Worm (Caenorhabditis elegans): Measurements from ENCODE around the gene ZC373.2.
A peak's percentile ranks its signal among the peaks of the same experiment; 100 is the strongest.

ZC373.2 gene

ce11 chrX:10084050-10084672 lies 25.9 kb upstream of the ZC373.2 start, which contains the start of gene W07E11.1:
Gene W07E11.1, plus strand, starts transcription at chrX:10084622.
- TF ChIP-seq F13H6.1 (tag; optimal IDR thresholded peaks at IDR 0.05), result peak; percentile 87
- TF ChIP-seq lsy-2 (tag; optimal IDR thresholded peaks at IDR 0.05), result peak in 1 of 2 experiments; percentile 21
- peak; percentile 79 for TF ChIP-seq crh-2 (tag; optimal IDR thresholded peaks at IDR 0.05)
- TF ChIP-seq nhr-21 (tag; optimal IDR thresholded peaks at IDR 0.05), result peak; percentile 63
- peak; percentile 73 for TF ChIP-seq sma-3 (GFP tag; optimal IDR thresholded peaks at IDR 0.05)
- peak; percentile 39 for TF ChIP-seq fos-1 (tag; optimal IDR thresholded peaks at IDR 0.05)
- TF ChIP-seq nhr-77 (tag; optimal IDR thresholded peaks at IDR 0.05), result no peak
- peak; percentile 85 for TF ChIP-seq sma-9 (GFP tag; optimal IDR thresholded peaks at IDR 0.05)
- no peak for TF ChIP-seq sma-9 (tag; optimal IDR thresholded peaks at IDR 0.05)
- no peak for TF ChIP-seq C34F6.9 (tag; optimal IDR thresholded peaks at IDR 0.05)
- TF ChIP-seq nhr-129 (tag; optimal IDR thresholded peaks at IDR 0.05), result peak; percentile 21
- peak in 1 of 2 experiments; percentile 20 for TF ChIP-seq mdl-1 (tag; optimal IDR thresholded peaks at IDR 0.05)
- TF ChIP-seq gmeb-1 (tag; optimal IDR thresholded peaks at IDR 0.05), result peak; percentile 40
- TF ChIP-seq nhr-11 (tag; optimal IDR thresholded peaks at IDR 0.05), result no peak

ce11 chrX:10083272-10083671 lies 25.0 kb upstream of the ZC373.2 start:
- TF ChIP-seq ceh-16 (tag; optimal IDR thresholded peaks at IDR 0.05) (peak; percentile 18), egl-27 (tag; optimal IDR thresholded peaks at IDR 0.05) (no peak)

ce11 chrX:10081077-10081476 lies 22.8 kb upstream of the ZC373.2 start:
- TF ChIP-seq mab-5 (tag; optimal IDR thresholded peaks at IDR 0.05) (peak; percentile 58), unc-55 (GFP tag; optimal IDR thresholded peaks at IDR 0.05) (peak; percentile 92), nhr-77 (tag; optimal IDR thresholded peaks at IDR 0.05) (no peak)

ce11 chrX:10079230-10079629 lies 21.0 kb upstream of the ZC373.2 start:
- TF ChIP-seq peb-1 (tag; optimal IDR thresholded peaks at IDR 0.05) (no peak), sma-9 (GFP tag; optimal IDR thresholded peaks at IDR 0.05) (no peak), sma-9 (tag; optimal IDR thresholded peaks at IDR 0.05) (no peak), mbf-1 (tag; optimal IDR thresholded peaks at IDR 0.05) (no peak), snpc-4 (tag; optimal IDR thresholded peaks at IDR 0.05) (no peak), unc-55 (GFP tag; optimal IDR thresholded peaks at IDR 0.05) (peak; percentile 36)

- TF ChIP-seq egl-27 (tag; optimal IDR thresholded peaks at IDR 0.05) (peak; percentile 29), aly-2 (tag; optimal IDR thresholded peaks at IDR 0.05) (no peak), ceh-16 (tag; optimal IDR thresholded peaks at IDR 0.05) (no peak), F13H6.1 (tag; optimal IDR thresholded peaks at IDR 0.05) (no peak), gmeb-1 (tag; optimal IDR thresholded peaks at IDR 0.05) (no peak), lin-39 (tag; optimal IDR thresholded peaks at IDR 0.05) (no peak), ztf-4 (tag; optimal IDR thresholded peaks at IDR 0.05) (no peak)
Observed at ce11 chrX:10078637-10079036, 20.4 kb upstream of the ZC373.2 start.

ce11 chrX:10078089-10078488 lies 19.9 kb upstream of the ZC373.2 start:
- TF ChIP-seq zag-1 (tag; optimal IDR thresholded peaks at IDR 0.05), result no peak

- TF ChIP-seq lsy-2 (tag; optimal IDR thresholded peaks at IDR 0.05), result no peak
- TF ChIP-seq nhr-6 (tag; optimal IDR thresholded peaks at IDR 0.05), result no peak
- no peak for TF ChIP-seq ztf-4 (tag; optimal IDR thresholded peaks at IDR 0.05)
- TF ChIP-seq skn-1 (tag; optimal IDR thresholded peaks at IDR 0.05), result no peak
- no peak for TF ChIP-seq ceh-82 (tag; optimal IDR thresholded peaks at IDR 0.05)
- TF ChIP-seq blmp-1 (tag; optimal IDR thresholded peaks at IDR 0.05; ENCODE audit: insufficient read depth), result no peak
Observed at ce11 chrX:10077297-10077696, 19.1 kb upstream of the ZC373.2 start, which contains the start of gene col-176. Gene col-176, plus strand, starts transcription at chrX:10077597.

- no peak for TF ChIP-seq fos-1 (tag; optimal IDR thresholded peaks at IDR 0.05)
Observed at ce11 chrX:10076334-10076733, 18.1 kb upstream of the ZC373.2 start.
